Fruit fly (Drosophila melanogaster): ENCODE results near the gene CG13609.

CG13609 gene

dm6 chr3R:24226744-24227143 is at the start of gene CG13609, which contains the start of gene Spps:
TSS of gene CG13609 (plus strand) at chr3R:24227023.
TSS of gene Spps (minus strand) at chr3R:24226934.
- peak; percentile 33 for TF ChIP-seq CG17801 (GFP tag; optimal IDR thresholded peaks at IDR 0.05; ENCODE audit: partially characterized antibody)

dm6 chr3R:24186188-24186587 is 40.6 kb upstream of the CG13609 start, which contains the start of gene mora:
TSS of gene mora (plus strand) at chr3R:24186359.
- no peak for TF ChIP-seq CG17801 (GFP tag; optimal IDR thresholded peaks at IDR 0.05; ENCODE audit: partially characterized antibody)

dm6 chr3R:24188619-24189018 is 38.2 kb upstream of the CG13609 start, which contains the start of gene CG5515:
TSS of gene CG5515 (minus strand) at chr3R:24188896.
- peak; percentile 92 for TF ChIP-seq CG17801 (GFP tag; optimal IDR thresholded peaks at IDR 0.05; ENCODE audit: partially characterized antibody)

dm6 chr3R:24193373-24193879 is 33.4 kb upstream of the CG13609 start, which contains the start of the genes SMC6 and CG6204:
TSS of gene SMC6 (minus strand) at chr3R:24193423.
TSS of gene CG6204 (plus strand) at chr3R:24193832.
- TF ChIP-seq CG17801 (GFP tag; optimal IDR thresholded peaks at IDR 0.05; ENCODE audit: partially characterized antibody), result peak; percentile 93

- TF ChIP-seq CG17801 (GFP tag; optimal IDR thresholded peaks at IDR 0.05; ENCODE audit: partially characterized antibody), result no peak
Measured at dm6 chr3R:24202723-24203122, 24.1 kb upstream of the CG13609 start.

dm6 chr3R:24203426-24203825 is 23.4 kb upstream of the CG13609 start:
- TF ChIP-seq CG17801 (GFP tag; optimal IDR thresholded peaks at IDR 0.05; ENCODE audit: partially characterized antibody), result no peak

dm6 chr3R:24204022-24204421 is 22.8 kb upstream of the CG13609 start:
- TF ChIP-seq CG17801 (GFP tag; optimal IDR thresholded peaks at IDR 0.05; ENCODE audit: partially characterized antibody), result no peak

- TF ChIP-seq CG17801 (GFP tag; optimal IDR thresholded peaks at IDR 0.05; ENCODE audit: partially characterized antibody), result peak; percentile 18
Measured at dm6 chr3R:24205234-24205894, 21.5 kb upstream of the CG13609 start.

dm6 chr3R:24205935-24206334 is 20.9 kb upstream of the CG13609 start:
- no peak for TF ChIP-seq CG17801 (GFP tag; optimal IDR thresholded peaks at IDR 0.05; ENCODE audit: partially characterized antibody)

- TF ChIP-seq CG17801 (GFP tag; optimal IDR thresholded peaks at IDR 0.05; ENCODE audit: partially characterized antibody), result no peak
Measured at dm6 chr3R:24206341-24207114, 20.3 kb upstream of the CG13609 start.

- no peak for TF ChIP-seq CG17801 (GFP tag; optimal IDR thresholded peaks at IDR 0.05; ENCODE audit: partially characterized antibody)
Measured at dm6 chr3R:24213644-24214043, 13.2 kb upstream of the CG13609 start.

- TF ChIP-seq CG17801 (GFP tag; optimal IDR thresholded peaks at IDR 0.05; ENCODE audit: partially characterized antibody), result no peak
Measured at dm6 chr3R:24216017-24216416, 10.8 kb upstream of the CG13609 start.

dm6 chr3R:24218565-24218964 is 8.3 kb upstream of the CG13609 start, which contains the start of gene CG17786:
TSS of gene CG17786 (minus strand) at chr3R:24218718.
- TF ChIP-seq CG17801 (GFP tag; optimal IDR thresholded peaks at IDR 0.05; ENCODE audit: partially characterized antibody), result no peak

dm6 chr3R:24219093-24219492 is 7.7 kb upstream of the CG13609 start:
- TF ChIP-seq CG17801 (GFP tag; optimal IDR thresholded peaks at IDR 0.05; ENCODE audit: partially characterized antibody), result no peak

dm6 chr3R:24220845-24221244 is 6.0 kb upstream of the CG13609 start, which contains the start of gene cav:
TSS of gene cav (plus strand) at chr3R:24221103.
- TF ChIP-seq CG17801 (GFP tag; optimal IDR thresholded peaks at IDR 0.05; ENCODE audit: partially characterized antibody), result no peak
